Worm (Caenorhabditis elegans) whole organism, L3 larva: ENCODE measurements around the gene frpr-5.

Experiments used
- ZK546.5 ChIP-seq: sonication (generic microtip); optimal IDR thresholded peaks from 2 replicates; lab custom pipeline; 2017; ENCODE audit warnings: missing biosample characterization, missing genetic modification characterization
- aly-2 ChIP-seq: fragments of 150-350 bp; optimal IDR thresholded peaks from 2 replicates; lab custom pipeline; 2014; ENCODE audit warnings: missing biosample characterization, missing genetic modification characterization
- ama-1 ChIP-seq: fragments of 150-350 bp; optimal IDR thresholded peaks from 2 replicates; lab custom pipeline; 2018
- ceh-9 ChIP-seq: sonication (generic microtip); optimal IDR thresholded peaks from 2 replicates; lab custom pipeline; 2018; ENCODE audit warnings: missing biosample characterization, missing genetic modification characterization
- daf-12 ChIP-seq: fragments of 150-350 bp; optimal IDR thresholded peaks from 2 replicates; lab custom pipeline; 2014; ENCODE audit warnings: missing biosample characterization, missing genetic modification reagents, missing genetic modification characterization
- elt-1 ChIP-seq: fragments of 150-350 bp; optimal IDR thresholded peaks from 2 replicates; lab custom pipeline; 2014; ENCODE audit warnings: missing biosample characterization, missing genetic modification characterization
- elt-2 ChIP-seq: sonication (generic microtip); optimal IDR thresholded peaks from 2 replicates; lab custom pipeline; 2016; ENCODE audit warnings: missing genetic modification reagents, mild to moderate bottlenecking, missing genetic modification characterization, missing compliant biosample characterization
- elt-3 ChIP-seq, 3 experiments: fragments of 150-350 bp in 1 of 3; sonication (generic microtip) in 2 of 3; optimal IDR thresholded peaks; 2 replicates in 2 of 3; 4 replicates in 1 of 3; lab custom pipeline; 2014 to 2017; ENCODE audit warnings: missing biosample characterization in 3 of 3, missing genetic modification characterization in 3 of 3
- nfya-1 ChIP-seq: sonication (generic microtip); optimal IDR thresholded peaks from 2 replicates; lab custom pipeline; 2017; ENCODE audit warnings: missing genetic modification characterization, mild to moderate bottlenecking, missing compliant biosample characterization, antibody characterized with exemption, moderate library complexity; ENCODE audit not compliant: insufficient read depth
- pqm-1 ChIP-seq: fragments of 150-350 bp; optimal IDR thresholded peaks from 2 replicates; lab custom pipeline; 2017; ENCODE audit warnings: missing biosample characterization, missing genetic modification characterization, inconsistent platforms
- tbx-2 ChIP-seq: sonication (generic microtip); optimal IDR thresholded peaks from 2 replicates; lab custom pipeline; 2016; ENCODE audit warnings: mild to moderate bottlenecking, missing genetic modification characterization, missing compliant biosample characterization
- unc-62 ChIP-seq: fragments of 150-350 bp; sonication (generic microtip); optimal IDR thresholded peaks from 4 replicates; lab custom pipeline; 2014; ENCODE audit warnings: missing biosample characterization, missing genetic modification reagents, missing genetic modification characterization
- zag-1 ChIP-seq: fragments of 150-350 bp; optimal IDR thresholded peaks from 2 replicates; lab custom pipeline; 2014; ENCODE audit warnings: missing biosample characterization, missing genetic modification characterization

DNA sequence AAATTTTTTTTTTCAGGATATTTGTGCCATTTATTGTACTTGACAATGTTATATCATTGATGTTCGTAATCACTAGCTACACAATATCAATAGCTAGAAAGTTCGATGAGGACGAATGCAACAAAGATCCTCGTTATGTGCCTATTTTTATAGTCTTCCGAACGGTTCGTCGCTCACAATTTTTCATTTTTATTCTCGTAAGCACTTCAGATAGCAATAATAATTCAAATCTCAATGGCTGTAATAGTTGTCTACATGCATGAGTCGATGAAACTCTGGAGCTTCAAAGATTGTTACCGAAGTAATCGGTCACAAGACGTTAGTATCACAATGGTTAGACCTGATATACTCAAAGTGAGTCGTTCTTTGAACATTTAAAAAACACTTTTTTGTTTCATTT, 6.7 kb downstream of the frpr-5 start:
- TF ChIP-seq elt-2 (tag; lab: Kevin White, UChicago) (peak; percentile 35), elt-3 (tag; optimal IDR thresholded peaks at IDR 0.05; lab: Kevin White, UChicago) (no peak), tbx-2 (tag; lab: Kevin White, UChicago) (no peak), elt-1 (tag; lab: Kevin White, UChicago) (no peak), ceh-9 (tag; lab: Kevin White, UChicago) (no peak), daf-12 (tag; lab: Kevin White, UChicago) (no peak), unc-62 (GFP tag; lab: Kevin White, UChicago) (no peak), aly-2 (tag; lab: Kevin White, UChicago) (no peak), pqm-1 (tag; lab: Kevin White, UChicago) (peak; percentile 68), zag-1 (no peak), ZK546.5 (no peak), nfya-1 (tag; lab: Kevin White, UChicago) (no peak), ama-1 (lab: Kevin White, UChicago) (peak; percentile 58)
